Fruit fly (Drosophila melanogaster): ENCODE results near the gene CG9109.
A peak's percentile ranks its signal among the peaks of the same experiment; 100 is the strongest.

CG9109 gene

DNA sequence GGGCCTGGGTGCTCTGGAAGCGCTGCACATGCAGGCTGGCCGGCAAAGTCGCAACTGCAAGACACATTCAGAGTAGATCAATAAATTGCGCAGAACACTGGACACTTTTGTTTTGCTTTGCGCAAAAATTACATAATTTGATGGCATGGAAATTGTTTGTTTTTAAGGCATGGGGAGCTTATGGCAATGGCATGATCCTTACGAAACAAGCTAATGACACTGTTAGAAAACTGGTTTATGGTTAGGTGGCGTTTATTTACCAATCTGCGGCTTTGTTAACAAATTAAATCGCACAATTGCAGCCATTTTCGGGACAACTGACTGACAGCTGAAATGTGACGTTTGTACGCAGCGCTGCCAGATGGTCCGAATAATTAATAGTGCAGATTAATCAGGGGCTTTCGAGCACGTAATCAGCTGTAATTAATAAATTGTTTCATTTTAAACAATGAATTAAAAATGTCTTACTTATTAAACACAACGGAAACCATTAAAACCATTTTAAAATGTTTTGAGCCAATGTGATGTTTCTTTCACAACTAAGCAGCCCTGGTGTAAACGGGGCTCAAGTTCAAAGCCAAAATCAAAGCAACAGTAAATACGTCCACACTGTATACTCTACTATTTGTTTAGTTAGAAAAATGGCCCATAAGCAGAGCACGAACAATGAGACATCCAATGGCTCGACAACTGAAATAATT, 28.3 kb upstream of the CG9109 start, which contains the start of the genes ND-51 and CG13994 (continued):
- TF ChIP-seq zen (tag; optimal IDR thresholded peaks at IDR 0.05), result peak; percentile 88
- TF ChIP-seq CG8281 (tag; optimal IDR thresholded peaks at IDR 0.05), result peak; percentile 34
- TF ChIP-seq seq (GFP tag; IDR thresholded peaks at IDR 0.05), result peak; percentile 42; the same call in 1 of the 2 replicates
- no peak for TF ChIP-seq lbe (GFP tag; optimal IDR thresholded peaks at IDR 0.05)
- TF ChIP-seq slp2 (GFP tag; optimal IDR thresholded peaks at IDR 0.05), result peak; percentile 67
- peak; percentile 59; the same call in 1 of the 2 replicates for TF ChIP-seq CG32767 (GFP tag; IDR thresholded peaks at IDR 0.05)
- peak; percentile 63 for TF ChIP-seq twi (tag; optimal IDR thresholded peaks at IDR 0.05)
- no peak for TF ChIP-seq fru (optimal IDR thresholded peaks at IDR 0.05)
- peak; percentile 69 for TF ChIP-seq Bdp1 (GFP tag; optimal IDR thresholded peaks at IDR 0.05)
- peak; percentile 84 for TF ChIP-seq dysf (GFP tag; IDR thresholded peaks at IDR 0.05)
- TF ChIP-seq CG6813 (GFP tag; optimal IDR thresholded peaks at IDR 0.05), result peak; percentile 47
- no peak for TF ChIP-seq Dip2 (GFP tag; IDR thresholded peaks at IDR 0.05)
- TF ChIP-seq Hr39 (optimal IDR thresholded peaks at IDR 0.05), result no peak
- peak; percentile 65 for TF ChIP-seq NC2β (GFP tag; optimal IDR thresholded peaks at IDR 0.05)
- no peak for TF ChIP-seq Tbp (GFP tag; optimal IDR thresholded peaks at IDR 0.05)
- peak; percentile 76 for TF ChIP-seq CG10979 (tag; optimal IDR thresholded peaks at IDR 0.05)
- peak; percentile 83 for TF ChIP-seq CG9797 (GFP tag; optimal IDR thresholded peaks at IDR 0.05)
- TF ChIP-seq CG31365 (tag; optimal IDR thresholded peaks at IDR 0.05), result no peak
- peak; percentile 94 for TF ChIP-seq Abd-B (GFP tag; optimal IDR thresholded peaks at IDR 0.05)
- no peak for TF ChIP-seq CTCF (GFP tag; optimal IDR thresholded peaks at IDR 0.05)
- TF ChIP-seq tll (GFP tag; optimal IDR thresholded peaks at IDR 0.05), result peak; percentile 77 to 91
- TF ChIP-seq Lim3 (GFP tag; IDR thresholded peaks at IDR 0.05), result no peak
- TF ChIP-seq Max (GFP tag; optimal IDR thresholded peaks at IDR 0.05), result peak; percentile 74
- TF ChIP-seq Fer1 (GFP tag; optimal IDR thresholded peaks at IDR 0.05), result peak; percentile 79
- peak; percentile 76 for TF ChIP-seq CG18262 (tag; optimal IDR thresholded peaks at IDR 0.05)
- peak; percentile 71 for TF ChIP-seq CG10209 (GFP tag; optimal IDR thresholded peaks at IDR 0.05)

DNA sequence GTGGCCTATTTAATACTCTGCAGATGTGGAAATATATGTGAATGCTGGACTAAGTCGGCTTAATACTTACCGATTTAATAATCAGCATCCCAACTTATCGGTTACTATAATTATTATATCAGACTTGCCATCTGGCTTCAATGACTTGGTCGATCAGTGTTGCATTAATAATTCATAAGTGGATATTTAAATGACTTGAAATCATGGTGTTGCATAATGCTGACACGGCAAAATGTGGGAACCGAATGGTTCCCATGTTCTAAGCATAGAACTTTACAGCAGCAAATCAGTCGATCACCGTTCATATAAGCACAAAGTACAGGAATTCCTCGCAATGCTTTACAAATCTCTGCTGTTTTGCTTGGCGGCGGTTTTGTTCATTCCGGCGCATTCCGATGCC, 26.0 kb upstream of the CG9109 start, which contains the start of gene CG34180:
TSS of gene CG34180 (plus strand) at position 301 of the 400 bp plus-strand sequence.
- TF ChIP-seq CG8478 (optimal IDR thresholded peaks at IDR 0.05) (no peak), usp (GFP tag; optimal IDR thresholded peaks at IDR 0.05) (no peak), ac (GFP tag; optimal IDR thresholded peaks at IDR 0.05) (no peak), PHDP (tag; optimal IDR thresholded peaks at IDR 0.05) (no peak), Sry-δ (GFP tag; optimal IDR thresholded peaks at IDR 0.05) (no peak), so (GFP tag; IDR thresholded peaks at IDR 0.05) (no peak), CG4424 (GFP tag; optimal IDR thresholded peaks at IDR 0.05) (no peak), Pdp1 (GFP tag; optimal IDR thresholded peaks at IDR 0.05) (peak in 1 of 2 experiments; percentile 17)

DNA sequence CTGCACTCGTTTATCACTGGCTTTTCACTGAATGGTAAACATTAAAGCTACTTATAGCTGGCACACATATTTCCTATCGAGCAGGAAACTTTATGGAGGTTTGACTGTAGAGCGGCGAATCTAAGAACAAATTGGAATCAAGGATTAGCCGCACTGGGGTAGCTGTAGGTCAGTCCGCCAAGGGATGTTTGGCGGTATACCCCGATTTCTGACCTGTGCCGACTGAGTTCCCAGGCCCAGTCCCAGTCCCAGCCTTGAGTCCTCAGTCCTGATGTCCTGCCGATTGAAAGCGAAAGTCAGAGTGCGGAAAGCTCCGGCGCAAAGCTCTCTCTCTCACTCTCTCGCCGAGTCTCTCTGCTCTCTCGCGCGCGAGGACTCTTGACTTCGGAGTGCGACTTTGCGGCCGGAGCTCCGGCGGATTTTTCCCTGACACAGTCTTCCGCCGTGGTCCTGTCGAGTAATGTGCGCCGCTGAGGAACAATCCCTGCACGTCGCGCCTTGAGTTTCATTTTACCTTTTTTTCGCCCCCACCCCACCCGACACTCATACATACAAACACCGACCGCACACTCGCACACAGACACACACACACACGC, 19.7 kb upstream of the CG9109 start, which contains the start of gene CG13995:
TSS of gene CG13995 (plus strand) at position 429 of the 596 bp plus-strand sequence.
- no peak for TF ChIP-seq Fer1 (GFP tag; optimal IDR thresholded peaks at IDR 0.05)
- 0 out of 2 replicates have a peak, but pooled peaks have one; percentile 10 for TF ChIP-seq inv (GFP tag; IDR thresholded peaks at IDR 0.05; ENCODE audit: partially characterized antibody)
- peak; percentile 27; the same call in 1 of the 2 replicates for TF ChIP-seq Bgb (GFP tag; IDR thresholded peaks at IDR 0.05; ENCODE audit: partially characterized antibody)
- TF ChIP-seq Dp (GFP tag; optimal IDR thresholded peaks at IDR 0.05), result no peak
- peak in 1 of 2 experiments; percentile 71 for TF ChIP-seq Trl (optimal IDR thresholded peaks at IDR 0.05)
- TF ChIP-seq Trl (GFP tag; optimal IDR thresholded peaks at IDR 0.05), result no peak
- TF ChIP-seq CG13894 (tag; optimal IDR thresholded peaks at IDR 0.05), result peak; percentile 100
- peak; percentile 58 for TF ChIP-seq Med (GFP tag)
- no peak for TF ChIP-seq Rfx (GFP tag; IDR thresholded peaks at IDR 0.05)
- TF ChIP-seq nom (GFP tag; optimal IDR thresholded peaks at IDR 0.05), result peak; percentile 54
- TF ChIP-seq knrl (GFP tag; IDR thresholded peaks at IDR 0.05; ENCODE audit: partially characterized antibody), result no peak
- TF ChIP-seq E2f2 (GFP tag; IDR thresholded peaks at IDR 0.05), result no peak
- peak; percentile 18 for TF ChIP-seq CG15514 (GFP tag; optimal IDR thresholded peaks at IDR 0.05)
- peak; percentile 74 for TF ChIP-seq CG16779 (GFP tag; IDR thresholded peaks at IDR 0.05)
- TF ChIP-seq emc (GFP tag; optimal IDR thresholded peaks at IDR 0.05), result no peak
- TF ChIP-seq Hr51 (GFP tag; optimal IDR thresholded peaks at IDR 0.05), result peak in 1 of 2 experiments; percentile 75
